Worm (Caenorhabditis elegans): Measurements from ENCODE around the gene F38B2.3.

Gene F38B2.3

DNA sequence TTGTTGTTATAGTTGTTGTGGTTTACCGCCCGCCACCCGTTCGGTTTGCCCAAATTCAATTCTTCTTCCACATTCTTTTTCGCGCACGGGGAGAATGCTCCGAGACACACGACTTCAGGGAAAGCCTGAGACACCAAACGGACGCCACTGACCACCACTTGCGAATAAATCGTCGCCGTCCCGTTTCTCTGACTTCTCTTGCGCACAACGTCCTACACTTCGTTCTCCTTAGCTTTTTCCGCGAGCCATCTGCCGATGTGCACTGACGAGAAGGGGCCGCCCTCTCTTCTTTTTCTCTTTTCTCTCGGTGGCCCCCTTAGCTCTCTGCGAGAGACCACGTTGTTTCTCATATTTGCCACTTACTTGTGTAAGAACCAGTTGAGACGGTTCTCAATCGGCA lies 29.1 kb downstream of the F38B2.3 start, which contains the start of gene C03A3.1:
Gene C03A3.1 (plus strand): TSS at position 291 of the 400 bp plus-strand sequence.
- peak; percentile 33 for TF ChIP-seq F13H6.1 (tag; optimal IDR thresholded peaks at IDR 0.05)
- peak; percentile 26 for TF ChIP-seq C34F6.9 (tag; optimal IDR thresholded peaks at IDR 0.05)
- no peak for TF ChIP-seq peb-1 (tag; optimal IDR thresholded peaks at IDR 0.05)
- peak; percentile 23 for TF ChIP-seq zag-1 (tag; optimal IDR thresholded peaks at IDR 0.05)
- peak; percentile 42 for TF ChIP-seq unc-55 (GFP tag; optimal IDR thresholded peaks at IDR 0.05)
- peak; percentile 60 for TF ChIP-seq lin-11 (tag; optimal IDR thresholded peaks at IDR 0.05)
- no peak for TF ChIP-seq nhr-21 (tag; optimal IDR thresholded peaks at IDR 0.05)
- TF ChIP-seq nhr-129 (tag; optimal IDR thresholded peaks at IDR 0.05), result peak; percentile 16

DNA sequence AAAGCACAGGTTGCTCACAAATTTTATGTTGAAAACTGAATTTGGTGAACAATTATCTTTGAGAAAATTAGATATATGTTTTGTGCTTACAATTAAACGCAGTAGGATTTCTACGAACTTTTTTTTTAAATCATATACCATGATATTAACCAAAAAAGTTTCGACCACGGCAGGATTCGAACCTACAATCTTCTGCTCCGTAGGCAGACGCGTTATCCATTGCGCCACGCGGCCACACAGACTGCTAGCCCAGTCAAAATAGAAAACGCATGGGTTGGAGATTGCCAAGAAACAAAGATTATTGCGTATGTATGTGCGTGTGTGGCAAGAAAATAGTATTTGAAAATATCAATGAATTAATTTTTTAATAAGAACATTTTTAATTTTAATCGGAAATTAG lies 33.7 kb downstream of the F38B2.3 start:
- TF ChIP-seq elt-1 (tag; optimal IDR thresholded peaks at IDR 0.05), result no peak
- peak; percentile 47 for TF ChIP-seq nhr-129 (tag; optimal IDR thresholded peaks at IDR 0.05)
- TF ChIP-seq aly-2 (tag; optimal IDR thresholded peaks at IDR 0.05), result no peak
- peak; percentile 50 for TF ChIP-seq C34F6.9 (tag; optimal IDR thresholded peaks at IDR 0.05)
- no peak for TF ChIP-seq nhr-11 (tag; optimal IDR thresholded peaks at IDR 0.05)
- TF ChIP-seq ceh-16 (tag; optimal IDR thresholded peaks at IDR 0.05), result no peak
- no peak for TF ChIP-seq nhr-77 (tag; optimal IDR thresholded peaks at IDR 0.05)
- no peak for TF ChIP-seq lin-39 (tag; optimal IDR thresholded peaks at IDR 0.05)
- no peak for TF ChIP-seq mab-5 (tag; optimal IDR thresholded peaks at IDR 0.05)
- no peak for TF ChIP-seq elt-3 (tag; optimal IDR thresholded peaks at IDR 0.05)
- TF ChIP-seq crh-2 (tag; optimal IDR thresholded peaks at IDR 0.05), result peak; percentile 47
- no peak for TF ChIP-seq ama-1 (optimal IDR thresholded peaks at IDR 0.05)
- TF ChIP-seq ceh-82 (tag; optimal IDR thresholded peaks at IDR 0.05), result no peak
- TF ChIP-seq nhr-6 (tag; optimal IDR thresholded peaks at IDR 0.05), result no peak
- TF ChIP-seq F13H6.1 (tag; optimal IDR thresholded peaks at IDR 0.05), result peak; percentile 58
- TF ChIP-seq unc-39 (tag; optimal IDR thresholded peaks at IDR 0.05), result no peak
- peak; percentile 44 for TF ChIP-seq sma-3 (GFP tag; optimal IDR thresholded peaks at IDR 0.05)
- TF ChIP-seq unc-62 (GFP tag; optimal IDR thresholded peaks at IDR 0.05), result no peak
- TF ChIP-seq skn-1 (tag; optimal IDR thresholded peaks at IDR 0.05), result no peak
- TF ChIP-seq ztf-4 (tag; optimal IDR thresholded peaks at IDR 0.05), result no peak
- peak; percentile 46 for TF ChIP-seq unc-55 (GFP tag; optimal IDR thresholded peaks at IDR 0.05)
- no peak for TF ChIP-seq mdl-1 (tag; optimal IDR thresholded peaks at IDR 0.05)
- no peak for TF ChIP-seq nhr-10 (tag; optimal IDR thresholded peaks at IDR 0.05)
- no peak for TF ChIP-seq snpc-4 (tag; optimal IDR thresholded peaks at IDR 0.05)
- no peak for TF ChIP-seq Y55F3AM.14 (GFP tag; optimal IDR thresholded peaks at IDR 0.05)
- TF ChIP-seq lin-11 (tag; optimal IDR thresholded peaks at IDR 0.05), result no peak
- TF ChIP-seq lsy-2 (tag; optimal IDR thresholded peaks at IDR 0.05), result peak; percentile 0 to 37
- peak; percentile 62 for TF ChIP-seq nhr-21 (tag; optimal IDR thresholded peaks at IDR 0.05)
- TF ChIP-seq gmeb-1 (tag; optimal IDR thresholded peaks at IDR 0.05), result peak; percentile 45
- no peak for TF ChIP-seq nhr-237 (tag; optimal IDR thresholded peaks at IDR 0.05)
- TF ChIP-seq blmp-1 (tag; optimal IDR thresholded peaks at IDR 0.05; ENCODE audit: insufficient read depth), result no peak
- no peak for TF ChIP-seq R02D3.7 (tag; optimal IDR thresholded peaks at IDR 0.05)
- TF ChIP-seq lin-13 (GFP tag; optimal IDR thresholded peaks at IDR 0.05), result peak; percentile 45
- no peak for TF ChIP-seq mbf-1 (tag; optimal IDR thresholded peaks at IDR 0.05)
- TF ChIP-seq ZK546.5 (tag; optimal IDR thresholded peaks at IDR 0.05), result no peak
- no peak for TF ChIP-seq sem-4 (tag; optimal IDR thresholded peaks at IDR 0.05)
- peak; percentile 56 for TF ChIP-seq sma-9 (GFP tag; optimal IDR thresholded peaks at IDR 0.05)
- no peak for TF ChIP-seq sma-9 (tag; optimal IDR thresholded peaks at IDR 0.05)
- no peak for TF ChIP-seq egl-27 (tag; optimal IDR thresholded peaks at IDR 0.05)
- no peak for TF ChIP-seq nhr-25 (tag; optimal IDR thresholded peaks at IDR 0.05)
- peak; percentile 21 for TF ChIP-seq fos-1 (tag; optimal IDR thresholded peaks at IDR 0.05)
- no peak for TF ChIP-seq nhr-23 (tag; optimal IDR thresholded peaks at IDR 0.05)
- TF ChIP-seq dmd-4 (tag; optimal IDR thresholded peaks at IDR 0.05), result no peak
- no peak for TF ChIP-seq ztf-11 (tag; optimal IDR thresholded peaks at IDR 0.05)
- TF ChIP-seq peb-1 (tag; optimal IDR thresholded peaks at IDR 0.05), result no peak
